Fruit fly (Drosophila melanogaster) whole organism: ENCODE results near the gene CG15322.
"Not testable (repeated sequence)": the region's sequence is repeated elsewhere in the genome, so short reads cannot be mapped to it uniquely, and the experiment has no call there.

Source experiments
- CG8478 ChIP-seq: fragments of >200 bp; optimal IDR thresholded peaks from 2 replicates; lab custom pipeline; 2018; ENCODE audit warnings: inconsistent platforms
- Dll ChIP-seq: fragments of >200 bp; optimal IDR thresholded peaks from 2 replicates; lab custom pipeline; 2017
- EcR ChIP-seq, 2 experiments: fragments of >200 bp; optimal IDR thresholded peaks; 2 replicates each; lab custom pipeline; 2017; ENCODE audit warnings: missing biosample characterization in 2 of 2, missing genetic modification characterization in 2 of 2, missing genetic modification reagents in 2 of 2
- pan ChIP-seq: fragments of >200 bp; optimal IDR thresholded peaks from 2 replicates; lab custom pipeline; 2017
- psq ChIP-seq: fragments of >200 bp; optimal IDR thresholded peaks from 2 replicates; lab custom pipeline; 2017
- usp ChIP-seq: fragments of >200 bp; optimal IDR thresholded peaks from 2 replicates; lab custom pipeline; 2017; ENCODE audit warnings: missing biosample characterization, missing genetic modification characterization, mixed read lengths

- TF ChIP-seq psq (lab: Kevin White, UChicago); pan (lab: Kevin White, UChicago); EcR (GFP tag; optimal IDR thresholded peaks at IDR 0.05; lab: Kevin White, UChicago); CG8478 (lab: Kevin White, UChicago); Dll; usp (GFP tag; lab: Kevin White, UChicago): not testable (repeated sequence)
Observed at dm6 chrX:20178538-20178937, 45.2 kb downstream of the CG15322 start, which contains the start of gene Sdic1.
